Worm (Caenorhabditis elegans) whole organism, L4/young adult: ENCODE data around the gene asp-1.

Experiments
- W03F9.2 ChIP-seq: fragments of 150-350 bp; optimal IDR thresholded peaks from 2 replicates; lab custom pipeline; 2014; ENCODE audit warnings: missing biosample characterization, missing genetic modification characterization
- dao-5 ChIP-seq: sonication (generic microtip); optimal IDR thresholded peaks from 2 replicates; lab custom pipeline; 2016; ENCODE audit warnings: missing genotype, missing genetic modification characterization, moderate library complexity, missing compliant biosample characterization
- him-1 ChIP-seq: sonication (generic microtip); optimal IDR thresholded peaks from 2 replicates; lab custom pipeline; 2016; ENCODE audit warnings: missing genotype, missing genetic modification reagents, missing genetic modification characterization, missing compliant biosample characterization

The asp-1 gene

ce11 chrV:19013215-19013614 is 37.3 kb downstream of the asp-1 start:
- TF ChIP-seq W03F9.2 (tag; lab: Kevin White, UChicago) (no peak), dao-5 (tag; lab: Kevin White, UChicago) (no peak), him-1 (tag; lab: Kevin White, UChicago) (no peak)

ce11 chrV:19010405-19010804 is 40.1 kb downstream of the asp-1 start:
- no peak for TF ChIP-seq dao-5 (tag; lab: Kevin White, UChicago)
- no peak for TF ChIP-seq W03F9.2 (tag; lab: Kevin White, UChicago)
- no peak for TF ChIP-seq him-1 (tag; lab: Kevin White, UChicago)

ce11 chrV:19001656-19002055 is 48.9 kb downstream of the asp-1 start, which contains the start of gene Y39B6A.33:
Gene Y39B6A.33 (plus strand): TSS chrV:19001956.
- TF ChIP-seq W03F9.2 (tag; lab: Kevin White, UChicago): no peak
- TF ChIP-seq dao-5 (tag; lab: Kevin White, UChicago): no peak
- no peak for TF ChIP-seq him-1 (tag; lab: Kevin White, UChicago)

- no peak for TF ChIP-seq dao-5 (tag; lab: Kevin White, UChicago)
- no peak for TF ChIP-seq him-1 (tag; lab: Kevin White, UChicago)
- no peak for TF ChIP-seq W03F9.2 (tag; lab: Kevin White, UChicago)
Observed at ce11 chrV:19001016-19001415, 49.5 kb downstream of the asp-1 start, which contains the start of gene Y39B6A.34. Gene Y39B6A.34 (plus strand): TSS chrV:19001018.

ce11 chrV:19000542-19000941 is 50.0 kb downstream of the asp-1 start:
- no peak for TF ChIP-seq W03F9.2 (tag; lab: Kevin White, UChicago)
- TF ChIP-seq dao-5 (tag; lab: Kevin White, UChicago): no peak
- no peak for TF ChIP-seq him-1 (tag; lab: Kevin White, UChicago)
